Worm (Caenorhabditis elegans) whole organism, L2 larva: ENCODE results near the gene T23F11.4.

ENCODE experiments used
- C34F6.9 ChIP-seq: fragments of 150-350 bp; optimal IDR thresholded peaks from 2 replicates; lab custom pipeline; 2014; ENCODE audit warnings: missing biosample characterization, missing genetic modification characterization
- F13H6.1 ChIP-seq: sonication (generic microtip); optimal IDR thresholded peaks from 2 replicates; lab custom pipeline; 2016; ENCODE audit warnings: missing genetic modification characterization, missing compliant biosample characterization
- R02D3.7 ChIP-seq: fragments of 150-350 bp; optimal IDR thresholded peaks from 2 replicates; lab custom pipeline; 2014; ENCODE audit warnings: missing biosample characterization, missing genetic modification characterization
- Y55F3AM.14 ChIP-seq: fragments of 200-800 bp; sonication (Bioruptor generic); optimal IDR thresholded peaks from 2 replicates; lab custom pipeline; 2018; ENCODE audit warnings: mild to moderate bottlenecking, missing genetic modification characterization, missing compliant biosample characterization
- ZK546.5 ChIP-seq: sonication (generic microtip); optimal IDR thresholded peaks from 2 replicates; lab custom pipeline; 2017; ENCODE audit warnings: missing biosample characterization, missing genetic modification characterization
- alr-1 ChIP-seq: fragments of 150-350 bp; optimal IDR thresholded peaks from 2 replicates; lab custom pipeline; 2014; ENCODE audit warnings: missing biosample characterization, missing genetic modification characterization
- aly-2 ChIP-seq: fragments of 150-350 bp; optimal IDR thresholded peaks from 2 replicates; lab custom pipeline; 2014; ENCODE audit warnings: missing biosample characterization, missing genetic modification characterization
- ama-1 ChIP-seq: fragments of 150-350 bp; optimal IDR thresholded peaks from 2 replicates; lab custom pipeline; 2018; ENCODE audit warnings: inconsistent platforms
- blmp-1 ChIP-seq: sonication (generic microtip); optimal IDR thresholded peaks from 2 replicates; lab custom pipeline; 2017; ENCODE audit warnings: missing genetic modification characterization, mild to moderate bottlenecking, missing compliant biosample characterization, antibody characterized with exemption, moderate library complexity; ENCODE audit not compliant: insufficient read depth
- ceh-16 ChIP-seq: fragments of 150-350 bp; optimal IDR thresholded peaks from 2 replicates; lab custom pipeline; 2014; ENCODE audit warnings: missing biosample characterization, missing genetic modification characterization
- ceh-82 ChIP-seq: fragments of 150-350 bp; optimal IDR thresholded peaks from 2 replicates; lab custom pipeline; 2014; ENCODE audit warnings: missing biosample characterization, missing genetic modification characterization
- crh-2 ChIP-seq: sonication (generic microtip); optimal IDR thresholded peaks from 2 replicates; lab custom pipeline; 2017; ENCODE audit warnings: missing biosample characterization, missing genetic modification characterization
- dmd-4 ChIP-seq: sonication (generic microtip); optimal IDR thresholded peaks from 2 replicates; lab custom pipeline; 2017; ENCODE audit warnings: missing biosample characterization, missing genetic modification characterization
- egl-27 ChIP-seq: sonication (generic microtip); optimal IDR thresholded peaks from 3 replicates; lab custom pipeline; 2017; ENCODE audit warnings: missing biosample characterization, missing genetic modification reagents, missing genetic modification characterization
- elt-1 ChIP-seq: fragments of 150-350 bp; optimal IDR thresholded peaks from 2 replicates; lab custom pipeline; 2014; ENCODE audit warnings: missing biosample characterization, missing genetic modification characterization
- elt-3 ChIP-seq: sonication (generic microtip); optimal IDR thresholded peaks from 2 replicates; lab custom pipeline; 2017; ENCODE audit warnings: missing biosample characterization, missing genetic modification characterization
- fos-1 ChIP-seq: fragments of 150-350 bp; optimal IDR thresholded peaks from 2 replicates; lab custom pipeline; 2014; ENCODE audit warnings: missing biosample characterization, missing genetic modification characterization
- gmeb-1 ChIP-seq: fragments of 150-350 bp; optimal IDR thresholded peaks from 2 replicates; lab custom pipeline; 2014; ENCODE audit warnings: missing biosample characterization, missing genetic modification characterization
- lin-11 ChIP-seq: fragments of 150-350 bp; sonication (generic microtip); optimal IDR thresholded peaks from 2 replicates; lab custom pipeline; 2014; ENCODE audit warnings: missing biosample characterization, missing genetic modification characterization, inconsistent platforms, mixed read lengths
- lin-13 ChIP-seq: fragments of 150-350 bp; optimal IDR thresholded peaks from 2 replicates; lab custom pipeline; 2014; ENCODE audit warnings: missing biosample characterization, missing genetic modification reagents, missing genetic modification characterization
- lin-39 ChIP-seq: fragments of 150-350 bp; optimal IDR thresholded peaks from 2 replicates; lab custom pipeline; 2014; ENCODE audit warnings: missing biosample characterization, missing genetic modification reagents, missing genetic modification characterization
- lsy-2 ChIP-seq, 2 experiments: fragments of 150-350 bp in 1 of 2; sonication (generic microtip) in 1 of 2; optimal IDR thresholded peaks; 2 replicates each; lab custom pipeline; 2014 to 2017; ENCODE audit warnings: missing biosample characterization in 2 of 2, missing genetic modification characterization in 2 of 2
- mab-5 ChIP-seq: fragments of 150-350 bp; optimal IDR thresholded peaks from 2 replicates; lab custom pipeline; 2014; ENCODE audit warnings: missing biosample characterization, missing genetic modification characterization
- mbf-1 ChIP-seq: sonication (generic microtip); optimal IDR thresholded peaks from 2 replicates; lab custom pipeline; 2017; ENCODE audit warnings: missing biosample characterization, missing genetic modification characterization
- mdl-1 ChIP-seq, 2 experiments: fragments of 150-350 bp in 1 of 2; sonication (generic microtip) in 1 of 2; optimal IDR thresholded peaks; 2 replicates each; lab custom pipeline; 2017; ENCODE audit warnings: missing biosample characterization in 2 of 2, missing genetic modification characterization in 2 of 2
- nhr-10 ChIP-seq: sonication (generic microtip); optimal IDR thresholded peaks from 2 replicates; lab custom pipeline; 2017; ENCODE audit warnings: missing biosample characterization, missing genetic modification characterization
- nhr-11 ChIP-seq: fragments of 150-350 bp; optimal IDR thresholded peaks from 2 replicates; lab custom pipeline; 2014; ENCODE audit warnings: missing biosample characterization, missing genetic modification characterization
- nhr-12 ChIP-seq: fragments of 150-350 bp; optimal IDR thresholded peaks from 2 replicates; lab custom pipeline; 2014; ENCODE audit warnings: missing biosample characterization, missing genetic modification characterization
- nhr-129 ChIP-seq: fragments of 150-350 bp; optimal IDR thresholded peaks from 2 replicates; lab custom pipeline; 2014; ENCODE audit warnings: missing biosample characterization, missing genetic modification characterization
- nhr-21 ChIP-seq: fragments of 150-350 bp; optimal IDR thresholded peaks from 2 replicates; lab custom pipeline; 2014; ENCODE audit warnings: missing biosample characterization, missing genetic modification characterization
- nhr-23 ChIP-seq: fragments of 150-350 bp; optimal IDR thresholded peaks from 2 replicates; lab custom pipeline; 2014; ENCODE audit warnings: missing biosample characterization, missing genetic modification reagents, missing genetic modification characterization
- nhr-237 ChIP-seq: fragments of 150-350 bp; optimal IDR thresholded peaks from 2 replicates; lab custom pipeline; 2014; ENCODE audit warnings: missing biosample characterization, missing genetic modification characterization
- nhr-25 ChIP-seq: fragments of 150-350 bp; sonication (generic microtip); optimal IDR thresholded peaks from 3 replicates; lab custom pipeline; 2014; ENCODE audit warnings: missing biosample characterization, missing genetic modification characterization
- nhr-6 ChIP-seq: fragments of 150-350 bp; optimal IDR thresholded peaks from 2 replicates; lab custom pipeline; 2014; ENCODE audit warnings: missing biosample characterization, missing genetic modification characterization
- nhr-77 ChIP-seq: fragments of 150-350 bp; optimal IDR thresholded peaks from 2 replicates; lab custom pipeline; 2014; ENCODE audit warnings: missing biosample characterization, missing genetic modification characterization
- peb-1 ChIP-seq: fragments of 150-350 bp; optimal IDR thresholded peaks from 2 replicates; lab custom pipeline; 2014; ENCODE audit warnings: missing biosample characterization, missing genetic modification characterization
- sem-4 ChIP-seq: fragments of 150-350 bp; optimal IDR thresholded peaks from 2 replicates; lab custom pipeline; 2014; ENCODE audit warnings: missing biosample characterization, missing genetic modification reagents, missing genetic modification characterization
- skn-1 ChIP-seq: sonication (generic microtip); optimal IDR thresholded peaks from 2 replicates; lab custom pipeline; 2017; ENCODE audit warnings: missing biosample characterization, missing genetic modification characterization
- sma-3 ChIP-seq: sonication (generic microtip); optimal IDR thresholded peaks from 2 replicates; lab custom pipeline; 2016; ENCODE audit warnings: missing genetic modification reagents, missing genetic modification characterization, missing compliant biosample characterization
- sma-9 ChIP-seq, 2 experiments: fragments of 150-350 bp in 1 of 2; sonication (generic microtip) in 1 of 2; optimal IDR thresholded peaks; 2 replicates each; lab custom pipeline; 2014 to 2016; ENCODE audit warnings: missing genetic modification characterization in 2 of 2, mild to moderate bottlenecking in 1 of 2, missing biosample characterization in 1 of 2, missing compliant biosample characterization in 1 of 2, missing genetic modification reagents in 1 of 2, moderate library complexity in 1 of 2
- snpc-4 ChIP-seq: fragments of 150-350 bp; optimal IDR thresholded peaks from 2 replicates; lab custom pipeline; 2014; ENCODE audit warnings: missing biosample characterization, missing genetic modification characterization
- unc-39 ChIP-seq: fragments of 150-350 bp; optimal IDR thresholded peaks from 2 replicates; lab custom pipeline; 2014; ENCODE audit warnings: missing biosample characterization, missing genetic modification characterization
- unc-55 ChIP-seq: fragments of 150-350 bp; sonication (generic microtip); optimal IDR thresholded peaks from 3 replicates; lab custom pipeline; 2014; ENCODE audit warnings: missing biosample characterization, missing genetic modification reagents, missing genetic modification characterization
- unc-62 ChIP-seq: fragments of 150-350 bp; optimal IDR thresholded peaks from 2 replicates; lab custom pipeline; 2014; ENCODE audit warnings: missing biosample characterization, missing genetic modification reagents, missing genetic modification characterization
- zag-1 ChIP-seq: fragments of 150-350 bp; optimal IDR thresholded peaks from 2 replicates; lab custom pipeline; 2014; ENCODE audit warnings: missing biosample characterization, missing genetic modification characterization
- ztf-1 ChIP-seq: fragments of 200-800 bp; sonication (Bioruptor generic); conservative IDR thresholded peaks from 2 replicates; pipeline ENCODE4 v1.3.6; 2022; ENCODE audit warnings: missing genetic modification characterization, missing compliant biosample characterization
- ztf-11 ChIP-seq: sonication (generic microtip); optimal IDR thresholded peaks from 2 replicates; lab custom pipeline; 2017; ENCODE audit warnings: missing biosample characterization, missing genetic modification characterization
- ztf-4 ChIP-seq: fragments of 150-350 bp; optimal IDR thresholded peaks from 2 replicates; lab custom pipeline; 2014; ENCODE audit warnings: missing biosample characterization, missing genetic modification characterization

T23F11.4 gene

ce11 chrIII:4693281-4693680 is 28.1 kb upstream of the T23F11.4 start, which contains the start of gene nifk-1:
Gene nifk-1, minus strand, starts transcription at chrIII:4693307.
- TF ChIP-seq egl-27, result no peak
- TF ChIP-seq unc-62, result no peak
- peak; percentile 58 for TF ChIP-seq sma-3 (GFP tag; lab: Kevin White, UChicago)
- TF ChIP-seq nhr-129 (tag; lab: Kevin White, UChicago), result peak; percentile 79
- TF ChIP-seq ztf-1 (GFP tag; lab: Robert Waterston, UW), result no peak
- peak; percentile 28 for TF ChIP-seq lin-11
- TF ChIP-seq sem-4 (tag; lab: Kevin White, UChicago), result peak; percentile 10
- no peak for TF ChIP-seq mbf-1 (tag; lab: Kevin White, UChicago)
- peak; percentile 29 for TF ChIP-seq lin-13 (GFP tag; lab: Kevin White, UChicago)
- no peak for TF ChIP-seq nhr-77
- TF ChIP-seq nhr-10 (tag; lab: Kevin White, UChicago), result no peak
- TF ChIP-seq ztf-4 (tag; lab: Kevin White, UChicago), result no peak
- TF ChIP-seq Y55F3AM.14 (GFP tag; lab: Kevin White, UChicago), result no peak
- no peak for TF ChIP-seq mdl-1 (tag; optimal IDR thresholded peaks at IDR 0.05; lab: Kevin White, UChicago)
- no peak for TF ChIP-seq mab-5 (tag; lab: Kevin White, UChicago)
- no peak for TF ChIP-seq ZK546.5 (tag; lab: Kevin White, UChicago)
- TF ChIP-seq dmd-4 (tag; lab: Kevin White, UChicago), result no peak
- peak; percentile 77 for TF ChIP-seq unc-55 (GFP tag; lab: Kevin White, UChicago)
- TF ChIP-seq unc-39 (tag; lab: Kevin White, UChicago), result no peak
- TF ChIP-seq gmeb-1 (tag; lab: Kevin White, UChicago), result peak; percentile 76
- peak; percentile 70 for TF ChIP-seq fos-1 (tag; lab: Kevin White, UChicago)
- peak; percentile 37 for TF ChIP-seq blmp-1 (tag; lab: Kevin White, UChicago)
- TF ChIP-seq R02D3.7 (tag; lab: Kevin White, UChicago), result no peak
- peak; percentile 9 to 87 for TF ChIP-seq lsy-2 (tag; optimal IDR thresholded peaks at IDR 0.05; lab: Kevin White, UChicago)
- no peak for TF ChIP-seq nhr-12 (tag; lab: Kevin White, UChicago)
- TF ChIP-seq elt-1 (tag; lab: Kevin White, UChicago), result no peak
- TF ChIP-seq ceh-16, result no peak
- no peak for TF ChIP-seq snpc-4
- TF ChIP-seq sma-9 (GFP tag; optimal IDR thresholded peaks at IDR 0.05; lab: Kevin White, UChicago), result peak; percentile 52
- no peak for TF ChIP-seq sma-9 (tag; optimal IDR thresholded peaks at IDR 0.05; lab: Kevin White, UChicago)
- no peak for TF ChIP-seq skn-1
- TF ChIP-seq nhr-21 (tag; lab: Kevin White, UChicago), result peak; percentile 21
- peak; percentile 86 for TF ChIP-seq C34F6.9 (tag; lab: Kevin White, UChicago)
- peak; percentile 60 for TF ChIP-seq crh-2 (tag; lab: Kevin White, UChicago)
- no peak for TF ChIP-seq lin-39 (tag; lab: Kevin White, UChicago)
- peak; percentile 60 for TF ChIP-seq nhr-25
- no peak for TF ChIP-seq nhr-23 (tag; lab: Kevin White, UChicago)
- no peak for TF ChIP-seq ama-1 (lab: Kevin White, UChicago)
- TF ChIP-seq ceh-82, result no peak
- TF ChIP-seq zag-1 (tag; lab: Kevin White, UChicago), result no peak
- TF ChIP-seq nhr-11 (tag; lab: Kevin White, UChicago), result no peak
- no peak for TF ChIP-seq ztf-11 (tag; lab: Kevin White, UChicago)
- no peak for TF ChIP-seq nhr-237 (tag; lab: Kevin White, UChicago)
- TF ChIP-seq F13H6.1 (tag; lab: Kevin White, UChicago), result peak; percentile 50
- TF ChIP-seq elt-3 (tag; lab: Kevin White, UChicago), result no peak
- no peak for TF ChIP-seq peb-1 (tag; lab: Kevin White, UChicago)
- TF ChIP-seq nhr-6 (tag; lab: Kevin White, UChicago), result no peak
- no peak for TF ChIP-seq aly-2 (tag; lab: Kevin White, UChicago)
- no peak for TF ChIP-seq alr-1
